Worm (Caenorhabditis elegans): Measurements from ENCODE around the gene nspc-14.

Gene nspc-14

DNA sequence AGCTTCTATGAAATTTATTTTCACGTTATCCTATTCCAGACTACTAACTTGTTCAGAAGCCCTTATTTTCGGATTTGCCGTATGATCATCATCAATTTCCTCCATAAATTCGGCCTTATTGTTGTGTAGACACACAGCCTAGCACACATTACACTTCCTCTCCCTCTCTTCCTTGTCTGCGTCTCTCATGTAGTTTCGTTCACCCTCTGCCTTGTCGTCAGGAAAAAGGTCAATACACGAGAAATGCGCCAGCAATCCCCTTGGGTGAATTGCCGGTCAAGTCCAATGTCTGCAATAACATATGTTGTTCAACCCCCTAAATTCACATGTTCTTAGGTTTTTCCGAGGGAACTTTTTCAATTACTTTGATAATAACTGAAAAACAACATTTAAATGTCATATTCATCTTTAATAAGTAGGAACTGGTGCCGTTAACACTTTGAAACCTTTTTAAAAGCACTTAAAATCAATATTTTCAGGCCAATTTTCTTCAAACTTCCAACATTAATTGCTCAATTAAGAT, 35.0 kb upstream of the nspc-14 start, which contains the start of gene F17E5.2 (continued):
- TF ChIP-seq nfya-1 (tag; optimal IDR thresholded peaks at IDR 0.05; ENCODE audit: insufficient read depth) (peak; percentile 92), elt-1 (tag; optimal IDR thresholded peaks at IDR 0.05) (peak; percentile 75), nhr-76 (tag; optimal IDR thresholded peaks at IDR 0.05) (peak; percentile 14), egl-27 (tag; optimal IDR thresholded peaks at IDR 0.05) (peak; percentile 59), R02D3.7 (tag; optimal IDR thresholded peaks at IDR 0.05) (peak; percentile 59), zag-1 (tag; optimal IDR thresholded peaks at IDR 0.05) (no peak), pqm-1 (tag; optimal IDR thresholded peaks at IDR 0.05) (peak; percentile 65), skn-1 (tag; optimal IDR thresholded peaks at IDR 0.05) (peak; percentile 79), hmg-11 (tag; optimal IDR thresholded peaks at IDR 0.05) (peak; percentile 96), jun-1 (tag; optimal IDR thresholded peaks at IDR 0.05) (peak; percentile 85), fkh-10 (GFP tag; optimal IDR thresholded peaks at IDR 0.05) (peak; percentile 82), elt-3 (tag; optimal IDR thresholded peaks at IDR 0.05) (peak in 2 of 3 experiments; percentile 65 to 76), nhr-23 (tag; optimal IDR thresholded peaks at IDR 0.05) (peak; percentile 97), lin-39 (tag; optimal IDR thresholded peaks at IDR 0.05) (peak; percentile 97), ceh-16 (tag; optimal IDR thresholded peaks at IDR 0.05) (no peak)

DNA sequence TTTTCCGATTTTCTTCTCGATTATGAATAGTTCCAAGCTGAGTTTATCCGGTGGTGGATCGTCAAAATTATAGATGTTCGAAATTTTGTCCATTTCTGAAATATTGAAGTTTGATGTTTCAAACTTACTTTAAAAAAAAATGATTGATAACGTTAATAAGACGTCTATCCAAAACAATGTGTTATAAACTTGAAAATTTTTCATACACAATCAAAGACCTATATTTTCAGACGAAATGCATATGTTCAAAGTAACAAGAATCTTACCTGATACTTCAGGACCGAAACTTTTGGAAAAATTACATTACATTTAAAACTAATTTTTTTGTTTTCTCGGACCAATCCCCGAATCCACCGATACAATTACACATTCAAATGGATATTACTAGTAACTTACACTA, 32.5 kb upstream of the nspc-14 start, which contains the start of gene nekl-3:
nekl-3 (minus strand) TSS at position 101 of the 400 bp plus-strand sequence.
- TF ChIP-seq nhr-28 (tag; optimal IDR thresholded peaks at IDR 0.05) (no peak), unc-62 (GFP tag; optimal IDR thresholded peaks at IDR 0.05) (no peak), mdl-1 (tag; optimal IDR thresholded peaks at IDR 0.05) (no peak), nhr-23 (tag; optimal IDR thresholded peaks at IDR 0.05) (no peak), egl-27 (tag; optimal IDR thresholded peaks at IDR 0.05) (no peak), snpc-4 (tag; optimal IDR thresholded peaks at IDR 0.05) (no peak), nhr-11 (tag; optimal IDR thresholded peaks at IDR 0.05) (no peak), jun-1 (tag; optimal IDR thresholded peaks at IDR 0.05) (no peak), ZK546.5 (tag; optimal IDR thresholded peaks at IDR 0.05) (no peak), hmg-11 (tag; optimal IDR thresholded peaks at IDR 0.05) (no peak), ceh-28 (tag; optimal IDR thresholded peaks at IDR 0.05) (no peak), ceh-16 (tag; optimal IDR thresholded peaks at IDR 0.05) (no peak), elt-3 (tag; optimal IDR thresholded peaks at IDR 0.05) (no peak), nhr-237 (tag; optimal IDR thresholded peaks at IDR 0.05) (no peak)

- TF ChIP-seq nfya-1 (tag; optimal IDR thresholded peaks at IDR 0.05; ENCODE audit: insufficient read depth) (no peak), mdl-1 (tag; optimal IDR thresholded peaks at IDR 0.05) (no peak), nhr-25 (tag; optimal IDR thresholded peaks at IDR 0.05) (no peak), lin-15B (tag; optimal IDR thresholded peaks at IDR 0.05) (no peak), ceh-16 (tag; optimal IDR thresholded peaks at IDR 0.05) (no peak), nhr-23 (tag; optimal IDR thresholded peaks at IDR 0.05) (no peak), ceh-9 (tag; optimal IDR thresholded peaks at IDR 0.05) (no peak), zag-1 (tag; optimal IDR thresholded peaks at IDR 0.05) (no peak), ama-1 (optimal IDR thresholded peaks at IDR 0.05) (no peak), jun-1 (tag; optimal IDR thresholded peaks at IDR 0.05) (no peak)
These were observed 19.4 kb upstream of the nspc-14 start, which contains the start of gene glb-13 for ce11 chrX:12378293-12378692. glb-13 (minus strand) TSS chrX:12378393.

DNA sequence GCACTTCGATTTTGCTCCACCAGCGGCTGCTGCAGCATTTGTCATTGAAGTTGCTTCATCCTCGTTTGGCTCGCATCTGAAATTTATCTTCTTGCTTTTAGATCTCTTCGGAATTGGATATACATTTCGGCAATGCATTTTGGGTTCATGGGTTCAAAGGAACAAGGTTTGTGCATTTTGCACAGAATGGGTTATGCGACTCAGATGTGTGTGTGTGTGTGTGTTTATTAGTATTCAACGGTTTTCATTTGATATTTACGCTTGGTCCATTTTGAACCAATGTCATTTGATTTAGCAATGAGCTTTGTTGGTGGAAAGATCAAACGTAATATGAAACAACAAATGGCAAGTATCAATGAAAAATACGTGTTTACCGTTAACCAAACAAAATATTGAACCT, 16.9 kb upstream of the nspc-14 start:
- no peak for TF ChIP-seq eor-1 (tag; optimal IDR thresholded peaks at IDR 0.05)
- TF ChIP-seq nhr-76 (tag; optimal IDR thresholded peaks at IDR 0.05), result no peak
- no peak for TF ChIP-seq zag-1 (tag; optimal IDR thresholded peaks at IDR 0.05)
- TF ChIP-seq pqm-1 (tag; optimal IDR thresholded peaks at IDR 0.05), result no peak
- TF ChIP-seq nhr-11 (tag; optimal IDR thresholded peaks at IDR 0.05), result no peak
- no peak for TF ChIP-seq elt-3 (tag; optimal IDR thresholded peaks at IDR 0.05)
- TF ChIP-seq lin-39 (tag; optimal IDR thresholded peaks at IDR 0.05), result no peak
- TF ChIP-seq mdl-1 (tag; optimal IDR thresholded peaks at IDR 0.05), result no peak
- TF ChIP-seq ztf-11 (tag; optimal IDR thresholded peaks at IDR 0.05), result no peak
- TF ChIP-seq egl-5 (tag; optimal IDR thresholded peaks at IDR 0.05), result no peak
- no peak for TF ChIP-seq nhr-67 (tag; optimal IDR thresholded peaks at IDR 0.05)
- no peak for TF ChIP-seq lin-15B (tag; optimal IDR thresholded peaks at IDR 0.05)
- TF ChIP-seq nfya-1 (tag; optimal IDR thresholded peaks at IDR 0.05; ENCODE audit: insufficient read depth), result no peak
- TF ChIP-seq fos-1 (tag; optimal IDR thresholded peaks at IDR 0.05), result no peak
- TF ChIP-seq pha-4 (tag; optimal IDR thresholded peaks at IDR 0.05), result no peak
- no peak for TF ChIP-seq snpc-4 (tag; optimal IDR thresholded peaks at IDR 0.05)

ce11 chrX:12371321-12371720, 12.5 kb upstream of the nspc-14 start, which contains the start of gene rif-1.2:
rif-1.2 (minus strand) TSS chrX:12371421.
- TF ChIP-seq nhr-43 (tag; optimal IDR thresholded peaks at IDR 0.05; ENCODE audit: poor library complexity, severe bottlenecking) (no peak), pqm-1 (tag; optimal IDR thresholded peaks at IDR 0.05) (no peak), nhr-28 (tag; optimal IDR thresholded peaks at IDR 0.05) (no peak), nhr-12 (tag; optimal IDR thresholded peaks at IDR 0.05) (no peak), pha-4 (tag; optimal IDR thresholded peaks at IDR 0.05) (no peak), mdl-1 (tag; optimal IDR thresholded peaks at IDR 0.05) (no peak), nhr-11 (tag; optimal IDR thresholded peaks at IDR 0.05) (no peak), zag-1 (tag; optimal IDR thresholded peaks at IDR 0.05) (no peak), nhr-23 (tag; optimal IDR thresholded peaks at IDR 0.05) (no peak), daf-12 (tag; optimal IDR thresholded peaks at IDR 0.05) (no peak), ceh-82 (tag; optimal IDR thresholded peaks at IDR 0.05) (no peak), elt-1 (tag; optimal IDR thresholded peaks at IDR 0.05) (no peak), mml-1 (tag; optimal IDR thresholded peaks at IDR 0.05) (no peak), ztf-4 (tag; optimal IDR thresholded peaks at IDR 0.05) (no peak), fkh-10 (GFP tag; optimal IDR thresholded peaks at IDR 0.05) (no peak), skn-1 (tag; optimal IDR thresholded peaks at IDR 0.05) (no peak), unc-62 (GFP tag; optimal IDR thresholded peaks at IDR 0.05) (no peak), elt-2 (tag; optimal IDR thresholded peaks at IDR 0.05) (no peak), ztf-11 (tag; optimal IDR thresholded peaks at IDR 0.05) (no peak), unc-39 (tag; optimal IDR thresholded peaks at IDR 0.05) (no peak)
